Worm (Caenorhabditis elegans): ENCODE results near the gene srv-19.
A peak's percentile ranks its signal among the peaks of the same experiment; 100 is the strongest.

srv-19 gene

ce11 chrIV:5832801-5833200 is 40.9 kb downstream of the srv-19 start:
- TF ChIP-seq attf-3 (GFP tag; conservative IDR thresholded peaks at IDR 0.05) (no peak), lin-40 (tag; optimal IDR thresholded peaks at IDR 0.05) (no peak), somi-1 (GFP tag; optimal IDR thresholded peaks at IDR 0.05) (no peak), snpc-4 (GFP tag; optimal IDR thresholded peaks at IDR 0.05) (peak; percentile 56), snpc-4 (tag; optimal IDR thresholded peaks at IDR 0.05) (peak; percentile 49 to 93 (median 84)), D2030.7 (GFP tag; IDR thresholded peaks at IDR 0.05) (peak; percentile 79), F23B12.7 (tag; optimal IDR thresholded peaks at IDR 0.05; ENCODE audit: insufficient read depth) (no peak), unc-62 (GFP tag; optimal IDR thresholded peaks at IDR 0.05) (no peak), aptf-2 (GFP tag; conservative IDR thresholded peaks at IDR 0.05) (no peak), snpc-1.1 (tag; optimal IDR thresholded peaks at IDR 0.05; ENCODE audit: insufficient read depth) (peak; percentile 85), lsl-1 (GFP tag; optimal IDR thresholded peaks at IDR 0.05) (no peak), tbx-9 (tag; optimal IDR thresholded peaks at IDR 0.05; ENCODE audit: borderline replicate concordance) (no peak), tbp1 (GFP tag; optimal IDR thresholded peaks at IDR 0.05) (peak; percentile 46), atf-7 (tag; optimal IDR thresholded peaks at IDR 0.05) (no peak), F57C9.4 (tag; optimal IDR thresholded peaks at IDR 0.05) (no peak), F52B5.7 (tag; optimal IDR thresholded peaks at IDR 0.05) (no peak), T07F8.4 (tag; optimal IDR thresholded peaks at IDR 0.05) (no peak), pbrm-1 (GFP tag; IDR thresholded peaks at IDR 0.05) (0 out of 2 replicates have a peak, but pooled peaks have one; percentile 11), madf-6 (GFP tag; IDR thresholded peaks at IDR 0.05) (no peak; the same call in 1 of the 2 replicates), lir-1 (GFP tag; conservative IDR thresholded peaks at IDR 0.05) (no peak), attf-6 (GFP tag; IDR thresholded peaks at IDR 0.05) (peak; percentile 74), F49E8.2 (tag; optimal IDR thresholded peaks at IDR 0.05; ENCODE audit: insufficient read depth) (peak; percentile 15), repo-1 (tag; optimal IDR thresholded peaks at IDR 0.05) (no peak), zfh-2 (GFP tag; conservative IDR thresholded peaks at IDR 0.05) (no peak), bed-1 (GFP tag; IDR thresholded peaks at IDR 0.05) (no peak), hmg-20 (GFP tag; IDR thresholded peaks at IDR 0.05) (no peak), Y95B8A.8 (GFP tag; IDR thresholded peaks at IDR 0.05) (no peak), B0336.3 (GFP tag; IDR thresholded peaks at IDR 0.05) (no peak), sea-2 (GFP tag; IDR thresholded peaks at IDR 0.05) (no peak)

- no peak for TF ChIP-seq tbp1 (GFP tag; optimal IDR thresholded peaks at IDR 0.05)
- TF ChIP-seq pha-4 (tag; optimal IDR thresholded peaks at IDR 0.05): no peak
- TF ChIP-seq F33H1.4 (GFP tag; IDR thresholded peaks at IDR 0.05): no peak
- no peak for TF ChIP-seq ZK185.1 (tag; optimal IDR thresholded peaks at IDR 0.05; ENCODE audit: poor library complexity, severe bottlenecking)
- no peak for TF ChIP-seq Y79H2A.3 (GFP tag; conservative IDR thresholded peaks at IDR 0.05)
- TF ChIP-seq atf-7 (tag; optimal IDR thresholded peaks at IDR 0.05): no peak
- TF ChIP-seq Y53F4B.3 (GFP tag; IDR thresholded peaks at IDR 0.05): no peak
Measured at ce11 chrIV:5824493-5824892, 49.2 kb downstream of the srv-19 start, which contains the start of gene egal-1. egal-1 (plus strand) TSS chrIV:5824793.

DNA sequence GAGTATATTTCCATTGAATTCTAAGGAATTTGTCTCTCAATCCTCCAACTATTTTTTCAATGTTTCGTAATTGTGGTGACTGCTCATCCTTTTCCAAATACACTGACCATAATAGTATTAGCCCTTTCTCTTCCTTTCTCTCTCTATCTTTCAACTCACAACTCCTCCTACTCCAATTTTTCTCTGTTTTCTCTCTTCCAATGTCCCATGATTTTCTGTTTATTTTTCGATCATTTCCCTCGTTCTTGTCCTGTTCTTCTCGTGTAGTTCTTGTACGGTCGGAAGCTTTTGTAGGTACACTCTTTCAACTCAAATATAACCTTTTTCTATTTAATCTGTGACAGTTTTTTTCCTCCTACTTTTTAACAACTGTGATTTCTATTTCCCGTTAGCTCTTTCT is 51.7 kb downstream of the srv-19 start:
- peak; percentile 40 for TF ChIP-seq nhr-80 (tag; optimal IDR thresholded peaks at IDR 0.05)
- no peak for TF ChIP-seq F37B4.10 (GFP tag; IDR thresholded peaks at IDR 0.05)
